Worm (Caenorhabditis elegans) whole organism, late embryonic: Measurements from ENCODE around the gene wht-6.

ENCODE experiments used
- C38D4.7 ChIP-seq: fragments of 200-800 bp; sonication (Bioruptor generic); optimal IDR thresholded peaks from 2 replicates; lab custom pipeline; 2018; ENCODE audit warnings: mild to moderate bottlenecking, missing genetic modification characterization, moderate library complexity, missing compliant biosample characterization
- ama-1 ChIP-seq: fragments of 150-350 bp; optimal IDR thresholded peaks from 2 replicates; lab custom pipeline; 2014
- ceh-48 ChIP-seq: sonication (generic microtip); optimal IDR thresholded peaks from 2 replicates; lab custom pipeline; 2016; ENCODE audit warnings: missing genetic modification characterization, inconsistent platforms, missing compliant biosample characterization
- ceh-6 ChIP-seq: fragments of 200-800 bp; sonication (Bioruptor generic); optimal IDR thresholded peaks from 2 replicates; lab custom pipeline; 2018; ENCODE audit warnings: mild to moderate bottlenecking, missing genetic modification characterization, missing compliant biosample characterization
- fax-1 ChIP-seq: sonication (generic microtip); optimal IDR thresholded peaks from 2 replicates; lab custom pipeline; 2016; ENCODE audit warnings: missing genotype, missing genetic modification characterization, missing compliant biosample characterization
- madf-2 ChIP-seq: sonication (generic microtip); optimal IDR thresholded peaks from 2 replicates; lab custom pipeline; 2017; ENCODE audit warnings: missing genetic modification characterization, missing compliant biosample characterization
- nhr-11 ChIP-seq: fragments of 150-350 bp; optimal IDR thresholded peaks from 2 replicates; lab custom pipeline; 2014; ENCODE audit warnings: missing biosample characterization, missing genetic modification characterization
- tbx-2 ChIP-seq: sonication (generic microtip); optimal IDR thresholded peaks from 2 replicates; lab custom pipeline; 2016; ENCODE audit warnings: missing genetic modification characterization, missing compliant biosample characterization
- ttx-3 ChIP-seq: sonication (generic microtip); optimal IDR thresholded peaks from 2 replicates; lab custom pipeline; 2016; ENCODE audit warnings: missing genetic modification reagents, missing genetic modification characterization, missing compliant biosample characterization
- unc-3 ChIP-seq, 2 experiments: fragments of 200-800 bp in 1 of 2; sonication (Bioruptor generic) in 1 of 2; sonication (generic microtip) in 1 of 2; conservative IDR thresholded peaks in 1 of 2; optimal IDR thresholded peaks in 1 of 2; 2 replicates each; pipeline versions ENCODE4 v1.3.6 to Lab custom; 2016 to 2022; ENCODE audit warnings: missing compliant biosample characterization in 2 of 2, missing genetic modification characterization in 2 of 2, missing genetic modification reagents in 1 of 2

ce11 chrIII:6498176-6498575 is 26.6 kb downstream of the wht-6 start, which contains the start of gene sdz-15:
- TF ChIP-seq tbx-2 (tag; lab: Kevin White, UChicago) (no peak), ama-1 (lab: Kevin White, UChicago) (no peak), unc-3 (GFP tag; conservative IDR thresholded peaks at IDR 0.05; lab: Robert Waterston, UW) (no peak), unc-3 (tag; optimal IDR thresholded peaks at IDR 0.05; lab: Kevin White, UChicago) (no peak), ttx-3 (tag; lab: Kevin White, UChicago) (no peak), nhr-11 (tag; lab: Kevin White, UChicago) (no peak), ceh-48 (tag; lab: Kevin White, UChicago) (no peak), madf-2 (tag; lab: Kevin White, UChicago) (no peak), C38D4.7 (GFP tag; lab: Kevin White, UChicago) (no peak), ceh-6 (GFP tag; lab: Kevin White, UChicago) (no peak), fax-1 (no peak)
